Worm (Caenorhabditis elegans) whole organism, L1 larva: ENCODE data around the gene T10B5.4.

Experiments used
- C16A3.4 ChIP-seq: fragments of 150-350 bp; optimal IDR thresholded peaks from 2 replicates; lab custom pipeline; 2014; ENCODE audit warnings: missing biosample characterization, missing genetic modification characterization
- F16B12.6 ChIP-seq: fragments of 150-350 bp; optimal IDR thresholded peaks from 2 replicates; lab custom pipeline; 2014; ENCODE audit warnings: missing biosample characterization, missing genetic modification characterization
- aha-1 ChIP-seq: fragments of 150-350 bp; optimal IDR thresholded peaks from 2 replicates; lab custom pipeline; 2014; ENCODE audit warnings: missing biosample characterization, missing genetic modification characterization
- alr-1 ChIP-seq: fragments of 200-800 bp; sonication (Bioruptor generic); optimal IDR thresholded peaks from 2 replicates; lab custom pipeline; 2018; ENCODE audit warnings: borderline replicate concordance, mild to moderate bottlenecking, missing genetic modification characterization, missing compliant biosample characterization
- blmp-1 ChIP-seq: fragments of 150-350 bp; optimal IDR thresholded peaks from 2 replicates; lab custom pipeline; 2014; ENCODE audit warnings: missing biosample characterization, missing genetic modification characterization
- ceh-82 ChIP-seq, 3 experiments: fragments of 150-350 bp in 1 of 3; sonication (generic microtip) in 2 of 3; optimal IDR thresholded peaks; 2 replicates each; lab custom pipeline; 2014 to 2017; ENCODE audit warnings: missing biosample characterization in 3 of 3, missing genetic modification characterization in 3 of 3
- ceh-88 ChIP-seq: fragments of 200-800 bp; sonication (Bioruptor generic); IDR thresholded peaks from 2 replicates; pipeline ENCODE4 v1.3.6; 2022; ENCODE audit warnings: missing genetic modification characterization, missing compliant biosample characterization
- dpl-1 ChIP-seq, 3 experiments: fragments of 150-350 bp in 2 of 3; sonication (generic microtip) in 1 of 3; optimal IDR thresholded peaks; 2 replicates each; lab custom pipeline; 2014 to 2017; ENCODE audit warnings: missing biosample characterization in 3 of 3, missing genetic modification characterization in 3 of 3, missing genetic modification reagents in 3 of 3
- efl-1 ChIP-seq, 4 experiments: fragments of 150-350 bp; optimal IDR thresholded peaks in 3 of 4; peaks in 1 of 4; 1 replicate in 1 of 4; 2 replicates in 3 of 4; lab custom pipeline; 2014; ENCODE audit warnings: missing biosample characterization in 2 of 4, missing genetic modification characterization in 2 of 4, missing genetic modification reagents in 2 of 4
- efl-3 ChIP-seq: fragments of 200-800 bp; sonication (Bioruptor generic); optimal IDR thresholded peaks from 2 replicates; lab custom pipeline; 2018; ENCODE audit warnings: mild to moderate bottlenecking, missing genetic modification characterization, missing compliant biosample characterization
- egl-27 ChIP-seq, 2 experiments: fragments of 150-350 bp in 1 of 2; sonication (generic microtip); optimal IDR thresholded peaks; 3 replicates each; lab custom pipeline; 2017 to 2018; ENCODE audit warnings: missing biosample characterization in 2 of 2, missing genetic modification characterization in 2 of 2, missing genetic modification reagents in 2 of 2
- elt-3 ChIP-seq, 6 experiments: fragments of 150-350 bp in 1 of 6; sonication (generic microtip); optimal IDR thresholded peaks; 2 replicates each; lab custom pipeline; 2017 to 2018; ENCODE audit warnings: missing biosample characterization in 6 of 6, missing genetic modification characterization in 6 of 6, inconsistent platforms in 1 of 6
- ets-5 ChIP-seq: fragments of 200-800 bp; sonication (Bioruptor generic); IDR thresholded peaks from 2 replicates; pipeline ENCODE4 v1.3.6; 2022; ENCODE audit warnings: missing genetic modification characterization, missing compliant biosample characterization
- fkh-4 ChIP-seq: sonication (generic microtip); optimal IDR thresholded peaks from 2 replicates; lab custom pipeline; 2016; ENCODE audit warnings: missing compliant biosample characterization, missing genetic modification characterization, borderline replicate concordance
- fkh-8 ChIP-seq: sonication (generic microtip); optimal IDR thresholded peaks from 2 replicates; lab custom pipeline; 2016; ENCODE audit warnings: mild to moderate bottlenecking, missing genetic modification characterization, missing compliant biosample characterization
- grh-1 ChIP-seq: fragments of 200-800 bp; sonication (Bioruptor generic); IDR thresholded peaks from 2 replicates; pipeline ENCODE4 v1.3.6; 2022; ENCODE audit warnings: missing genetic modification reagents, missing genetic modification characterization, missing compliant biosample characterization
- lin-35 ChIP-seq, 2 experiments: fragments of 150-350 bp; optimal IDR thresholded peaks; 2 replicates each; lab custom pipeline; 2014; ENCODE audit warnings: missing biosample characterization in 2 of 2, missing genetic modification characterization in 2 of 2, missing genetic modification reagents in 2 of 2
- lsy-2 ChIP-seq, 2 experiments: fragments of 150-350 bp; optimal IDR thresholded peaks; 2 replicates each; lab custom pipeline; 2014; ENCODE audit warnings: missing biosample characterization in 2 of 2, missing genetic modification characterization in 2 of 2
- mep-1 ChIP-seq: fragments of 150-350 bp; optimal IDR thresholded peaks from 2 replicates; lab custom pipeline; 2014; ENCODE audit warnings: missing biosample characterization, missing genetic modification characterization
- nhr-19 ChIP-seq: fragments of 200-800 bp; sonication (Bioruptor generic); conservative IDR thresholded peaks from 2 replicates; pipeline ENCODE4 v1.3.6; 2022; ENCODE audit warnings: missing genetic modification characterization, missing compliant biosample characterization
- nhr-20 ChIP-seq: sonication (generic microtip); optimal IDR thresholded peaks from 2 replicates; lab custom pipeline; 2016; ENCODE audit warnings: mild to moderate bottlenecking, missing genetic modification characterization, missing compliant biosample characterization
- nhr-47 ChIP-seq: sonication (generic microtip); optimal IDR thresholded peaks from 2 replicates; lab custom pipeline; 2016; ENCODE audit warnings: mild to moderate bottlenecking, missing genetic modification characterization, moderate library complexity, missing compliant biosample characterization
- nhr-71 ChIP-seq: sonication (generic microtip); optimal IDR thresholded peaks from 2 replicates; lab custom pipeline; 2016; ENCODE audit warnings: mild to moderate bottlenecking, missing genetic modification characterization, moderate library complexity, missing compliant biosample characterization
- nhr-76 ChIP-seq: sonication (generic microtip); optimal IDR thresholded peaks from 2 replicates; lab custom pipeline; 2017; ENCODE audit warnings: missing biosample characterization, missing genetic modification characterization
- nhr-85 ChIP-seq: sonication (generic microtip); peaks from one replicate; lab custom pipeline; 2016; ENCODE audit warnings: missing genetic modification characterization, inconsistent platforms, missing compliant biosample characterization
- nhr-90 ChIP-seq: sonication (generic microtip); optimal IDR thresholded peaks from 2 replicates; lab custom pipeline; 2016; ENCODE audit warnings: mild to moderate bottlenecking, missing genetic modification characterization, missing compliant biosample characterization; ENCODE audit not compliant: poor library complexity
- rnt-1 ChIP-seq: sonication (generic microtip); optimal IDR thresholded peaks from 2 replicates; lab custom pipeline; 2016; ENCODE audit warnings: mild to moderate bottlenecking, missing genetic modification characterization, moderate library complexity, missing compliant biosample characterization
- skn-1 ChIP-seq: fragments of 150-350 bp; optimal IDR thresholded peaks from 2 replicates; lab custom pipeline; 2014; ENCODE audit warnings: missing biosample characterization, missing genetic modification characterization
- snu-23 ChIP-seq: sonication (generic microtip); optimal IDR thresholded peaks from 2 replicates; lab custom pipeline; 2016; ENCODE audit warnings: missing genetic modification characterization, missing compliant biosample characterization
- sox-4 ChIP-seq: sonication (generic microtip); optimal IDR thresholded peaks from 2 replicates; lab custom pipeline; 2016; ENCODE audit warnings: missing genetic modification characterization, missing compliant biosample characterization
- sptf-1 ChIP-seq: fragments of 150-350 bp; optimal IDR thresholded peaks from 2 replicates; lab custom pipeline; 2014; ENCODE audit warnings: missing biosample characterization, missing genetic modification characterization
- tlp-1 ChIP-seq: fragments of 150-350 bp; optimal IDR thresholded peaks from 2 replicates; lab custom pipeline; 2014; ENCODE audit warnings: missing biosample characterization, missing genetic modification characterization
- unc-130 ChIP-seq: fragments of 150-350 bp; optimal IDR thresholded peaks from 2 replicates; lab custom pipeline; 2017; ENCODE audit warnings: missing biosample characterization, missing genetic modification characterization, inconsistent platforms
- unc-30 ChIP-seq: sonication (generic microtip); optimal IDR thresholded peaks from 2 replicates; lab custom pipeline; 2017; ENCODE audit warnings: missing biosample characterization, missing genetic modification characterization
- unc-98 ChIP-seq: fragments of 200-800 bp; sonication (Bioruptor generic); IDR thresholded peaks from 2 replicates; pipeline ENCODE4 v1.3.6; 2022; ENCODE audit warnings: missing genetic modification characterization, missing compliant biosample characterization
- ztf-4 ChIP-seq: fragments of 150-350 bp; optimal IDR thresholded peaks from 2 replicates; lab custom pipeline; 2014; ENCODE audit warnings: missing biosample characterization, missing genetic modification characterization

T10B5.4 gene

ce11 chrV:1908542-1908941 lies 36.9 kb upstream of the T10B5.4 start, which contains the start of gene srp-3:
Gene srp-3 (plus strand): TSS chrV:1908842.
- no peak for TF ChIP-seq ztf-4 (tag; lab: Kevin White, UChicago)
- no peak for TF ChIP-seq blmp-1 (tag; lab: Kevin White, UChicago)
- TF ChIP-seq nhr-47 (tag; lab: Kevin White, UChicago), result no peak
- TF ChIP-seq unc-98 (GFP tag; lab: Robert Waterston, UW), result no peak
- no peak for TF ChIP-seq tlp-1
- TF ChIP-seq alr-1 (tag; lab: Kevin White, UChicago), result no peak
- no peak for TF ChIP-seq unc-30
- TF ChIP-seq, all 84 proteins: peak for 0

- TF ChIP-seq sptf-1 (tag; lab: Kevin White, UChicago) (no peak), unc-30 (no peak)
These were observed 35.7 kb upstream of the T10B5.4 start, which contains the start of gene Y32G9A.5 for ce11 chrV:1907350-1907749. Gene Y32G9A.5 (plus strand): TSS chrV:1907650.

ce11 chrV:1895483-1895882 lies 23.9 kb upstream of the T10B5.4 start, which contains the start of gene nphp-2:
Gene nphp-2 (plus strand): TSS chrV:1895783.
- TF ChIP-seq aha-1, result no peak
- TF ChIP-seq rnt-1 (tag; lab: Kevin White, UChicago), result no peak
- no peak for TF ChIP-seq egl-27 (tag; optimal IDR thresholded peaks at IDR 0.05; lab: Kevin White, UChicago)
- no peak for TF ChIP-seq skn-1 (tag; lab: Kevin White, UChicago)
- no peak for TF ChIP-seq elt-3 (tag; optimal IDR thresholded peaks at IDR 0.05; lab: Kevin White, UChicago)
- TF ChIP-seq sox-4 (tag; lab: Kevin White, UChicago), result no peak
- TF ChIP-seq fkh-8, result peak; percentile 48

ce11 chrV:1892567-1893277 lies 21.1 kb upstream of the T10B5.4 start, which contains the start of gene zig-11:
Gene zig-11 (minus strand): TSS chrV:1892939.
- no peak for TF ChIP-seq nhr-90 (tag; lab: Kevin White, UChicago)
- no peak for TF ChIP-seq unc-130
- no peak for TF ChIP-seq efl-3 (GFP tag; lab: Kevin White, UChicago)
- peak; percentile 74 to 85 for TF ChIP-seq efl-1 (optimal IDR thresholded peaks at IDR 0.05; lab: Kevin White, UChicago)
- TF ChIP-seq efl-1 (GFP tag; optimal IDR thresholded peaks at IDR 0.05 in 1 of 2; lab: Kevin White, UChicago), result peak; percentile 88 to 98
- TF ChIP-seq C16A3.4 (tag; lab: Kevin White, UChicago), result peak; percentile 18
- no peak for TF ChIP-seq elt-3 (tag; optimal IDR thresholded peaks at IDR 0.05; lab: Kevin White, UChicago)
- TF ChIP-seq mep-1, result peak; percentile 23
- no peak for TF ChIP-seq fkh-4
- TF ChIP-seq nhr-71 (tag; lab: Kevin White, UChicago), result peak; percentile 36
- TF ChIP-seq lsy-2 (tag; optimal IDR thresholded peaks at IDR 0.05; lab: Kevin White, UChicago), result peak; percentile 37 to 93
- TF ChIP-seq blmp-1 (tag; lab: Kevin White, UChicago), result peak; percentile 98
- TF ChIP-seq grh-1 (GFP tag; lab: Robert Waterston, UW), result peak; percentile 61; the same call in 1 of the 2 replicates
- peak in 1 of 3 experiments; percentile 13 for TF ChIP-seq ceh-82 (tag; optimal IDR thresholded peaks at IDR 0.05; lab: Kevin White, UChicago)
- TF ChIP-seq ets-5 (GFP tag; lab: Robert Waterston, UW), result no peak
- peak; percentile 81 for TF ChIP-seq F16B12.6 (tag; lab: Kevin White, UChicago)
- no peak for TF ChIP-seq ceh-88 (GFP tag; lab: Robert Waterston, UW)
- no peak for TF ChIP-seq nhr-19 (GFP tag; lab: Robert Waterston, UW)
- peak; percentile 76 for TF ChIP-seq nhr-85 (tag; lab: Kevin White, UChicago)
- TF ChIP-seq dpl-1 (GFP tag; optimal IDR thresholded peaks at IDR 0.05; lab: Kevin White, UChicago), result peak; percentile 71 to 90 (median 84)
- TF ChIP-seq snu-23, result peak; percentile 14
- TF ChIP-seq nhr-47 (tag; lab: Kevin White, UChicago), result peak; percentile 34
- TF ChIP-seq lin-35 (GFP tag; optimal IDR thresholded peaks at IDR 0.05; lab: Kevin White, UChicago), result peak; percentile 78 to 93
- no peak for TF ChIP-seq nhr-20
- no peak for TF ChIP-seq alr-1 (tag; lab: Kevin White, UChicago)
- TF ChIP-seq nhr-76 (tag; lab: Kevin White, UChicago), result no peak
